Worm (Caenorhabditis elegans): ENCODE results near the gene taf-9.

Gene taf-9

ce11 chrIII:13672654-13673330 is 48.7 kb downstream of the taf-9 start, which contains the start of gene aqp-11:
Gene aqp-11 (plus strand): TSS chrIII:13673280.
- TF ChIP-seq php-3 (GFP tag; IDR thresholded peaks at IDR 0.05) = 0 out of 2 replicates have a peak, but pooled peaks have one; percentile 47
- peak; percentile 52 for TF ChIP-seq pqm-1 (tag; optimal IDR thresholded peaks at IDR 0.05)
- no peak for TF ChIP-seq daf-16 (GFP tag; optimal IDR thresholded peaks at IDR 0.05)
- TF ChIP-seq daf-16 (tag; optimal IDR thresholded peaks at IDR 0.05) = peak; percentile 47
- TF ChIP-seq nhr-28 (tag; optimal IDR thresholded peaks at IDR 0.05) = peak; percentile 41
- TF ChIP-seq nhr-76 (tag; optimal IDR thresholded peaks at IDR 0.05) = no peak
- TF ChIP-seq dve-1 (tag; optimal IDR thresholded peaks at IDR 0.05; ENCODE audit: insufficient read depth) = peak; percentile 51
- TF ChIP-seq dmd-6 (GFP tag; IDR thresholded peaks at IDR 0.05) = peak; percentile 48; the same call in 1 of the 2 replicates
- TF ChIP-seq hlh-30 (tag; optimal IDR thresholded peaks at IDR 0.05; ENCODE audit: insufficient read depth) = peak; percentile 5
- TF ChIP-seq mxl-3 (GFP tag; optimal IDR thresholded peaks at IDR 0.05) = peak; percentile 37
- TF ChIP-seq F37D6.2 (tag; optimal IDR thresholded peaks at IDR 0.05) = no peak

Data from whole organism, L4 larva.